Worm (Caenorhabditis elegans) whole organism, L2 larva: Measurements from ENCODE around the gene dtmk-1.

ENCODE experiments used
- ZK546.5 ChIP-seq: sonication (generic microtip); optimal IDR thresholded peaks from 2 replicates; lab custom pipeline; 2017; ENCODE audit warnings: missing biosample characterization, missing genetic modification characterization
- ama-1 ChIP-seq: fragments of 150-350 bp; optimal IDR thresholded peaks from 2 replicates; lab custom pipeline; 2018; ENCODE audit warnings: inconsistent platforms
- ceh-16 ChIP-seq: fragments of 150-350 bp; optimal IDR thresholded peaks from 2 replicates; lab custom pipeline; 2014; ENCODE audit warnings: missing biosample characterization, missing genetic modification characterization
- ceh-82 ChIP-seq: fragments of 150-350 bp; optimal IDR thresholded peaks from 2 replicates; lab custom pipeline; 2014; ENCODE audit warnings: missing biosample characterization, missing genetic modification characterization
- elt-1 ChIP-seq: fragments of 150-350 bp; optimal IDR thresholded peaks from 2 replicates; lab custom pipeline; 2014; ENCODE audit warnings: missing biosample characterization, missing genetic modification characterization
- lin-39 ChIP-seq: fragments of 150-350 bp; optimal IDR thresholded peaks from 2 replicates; lab custom pipeline; 2014; ENCODE audit warnings: missing biosample characterization, missing genetic modification reagents, missing genetic modification characterization
- mab-5 ChIP-seq: fragments of 150-350 bp; optimal IDR thresholded peaks from 2 replicates; lab custom pipeline; 2014; ENCODE audit warnings: missing biosample characterization, missing genetic modification characterization
- mdl-1 ChIP-seq, 2 experiments: fragments of 150-350 bp in 1 of 2; sonication (generic microtip) in 1 of 2; optimal IDR thresholded peaks; 2 replicates each; lab custom pipeline; 2017; ENCODE audit warnings: missing biosample characterization in 2 of 2, missing genetic modification characterization in 2 of 2
- nhr-237 ChIP-seq: fragments of 150-350 bp; optimal IDR thresholded peaks from 2 replicates; lab custom pipeline; 2014; ENCODE audit warnings: missing biosample characterization, missing genetic modification characterization
- nhr-25 ChIP-seq: fragments of 150-350 bp; sonication (generic microtip); optimal IDR thresholded peaks from 3 replicates; lab custom pipeline; 2014; ENCODE audit warnings: missing biosample characterization, missing genetic modification characterization
- ztf-11 ChIP-seq: sonication (generic microtip); optimal IDR thresholded peaks from 2 replicates; lab custom pipeline; 2017; ENCODE audit warnings: missing biosample characterization, missing genetic modification characterization

ce11 chrII:10001546-10001945 is 34.6 kb upstream of the dtmk-1 start, which contains the start of gene ZK892.3:
- TF ChIP-seq ZK546.5 (tag; lab: Kevin White, UChicago), result no peak
- TF ChIP-seq lin-39, result no peak
- no peak for TF ChIP-seq nhr-237 (tag; lab: Kevin White, UChicago)
- TF ChIP-seq ztf-11, result no peak
- TF ChIP-seq ceh-82, result no peak
- no peak for TF ChIP-seq nhr-25 (tag; lab: Kevin White, UChicago)
- no peak for TF ChIP-seq mab-5 (tag; lab: Kevin White, UChicago)
- no peak for TF ChIP-seq elt-1 (tag; lab: Kevin White, UChicago)
- no peak for TF ChIP-seq mdl-1 (tag; optimal IDR thresholded peaks at IDR 0.05; lab: Kevin White, UChicago)
- TF ChIP-seq ceh-16, result no peak
- TF ChIP-seq ama-1 (lab: Kevin White, UChicago), result no peak
